Fruit fly (Drosophila melanogaster) whole organism, adult: ENCODE results near the gene CG4511.
A peak's percentile ranks its signal among the peaks of the same experiment; 100 is the strongest.

Experiments
- CG12768 ChIP-seq: fragments of 200-800 bp; sonication (Bioruptor generic); optimal IDR thresholded peaks from 2 replicates; lab custom pipeline; 2017; ENCODE audit warnings: missing biosample characterization, missing genetic modification characterization, mild to moderate bottlenecking, moderate library complexity, missing genetic modification reagents
- CG14711 ChIP-seq: fragments of 200-800 bp; sonication (Bioruptor generic); optimal IDR thresholded peaks from 2 replicates; lab custom pipeline; 2018; ENCODE audit warnings: missing biosample characterization, mild to moderate bottlenecking, missing genetic modification characterization, moderate library complexity
- CG33017 ChIP-seq: fragments of 200-800 bp; sonication (Bioruptor generic); optimal IDR thresholded peaks from 2 replicates; lab custom pipeline; 2018; ENCODE audit warnings: missing biosample characterization, mild to moderate bottlenecking, missing genetic modification characterization, moderate library complexity
- CG5204 ChIP-seq: fragments of 200-800 bp; sonication (Bioruptor generic); optimal IDR thresholded peaks from 2 replicates; lab custom pipeline; 2016; ENCODE audit warnings: missing biosample characterization, missing genetic modification characterization
- Hr96 ChIP-seq: fragments of 200-800 bp; sonication (Bioruptor generic); optimal IDR thresholded peaks from 2 replicates; lab custom pipeline; 2016; ENCODE audit warnings: missing biosample characterization, missing genetic modification characterization
- Mnt ChIP-seq: fragments of 200-800 bp; sonication (Bioruptor generic); optimal IDR thresholded peaks from 2 replicates; lab custom pipeline; 2016; ENCODE audit warnings: missing biosample characterization, mild to moderate bottlenecking, missing genetic modification characterization
- bab1 ChIP-seq: fragments of 200-800 bp; sonication (Bioruptor generic); optimal IDR thresholded peaks from 3 replicates; lab custom pipeline; 2019; ENCODE audit warnings: missing biosample characterization, mild to moderate bottlenecking, missing genetic modification characterization, moderate library complexity
- cnc ChIP-seq, 2 experiments: fragments of >200 bp; optimal IDR thresholded peaks; 2 replicates each; lab custom pipeline; 2017
- pad ChIP-seq: fragments of 200-800 bp; sonication (Bioruptor generic); optimal IDR thresholded peaks from 3 replicates; lab custom pipeline; 2017; ENCODE audit warnings: missing biosample characterization, missing genetic modification characterization, mild to moderate bottlenecking, moderate library complexity, missing genetic modification reagents
- tj ChIP-seq: fragments of 200-800 bp; sonication (Bioruptor generic); optimal IDR thresholded peaks from 3 replicates; lab custom pipeline; 2017; ENCODE audit warnings: missing biosample characterization, mild to moderate bottlenecking, missing genetic modification characterization, moderate library complexity

Gene CG4511

DNA sequence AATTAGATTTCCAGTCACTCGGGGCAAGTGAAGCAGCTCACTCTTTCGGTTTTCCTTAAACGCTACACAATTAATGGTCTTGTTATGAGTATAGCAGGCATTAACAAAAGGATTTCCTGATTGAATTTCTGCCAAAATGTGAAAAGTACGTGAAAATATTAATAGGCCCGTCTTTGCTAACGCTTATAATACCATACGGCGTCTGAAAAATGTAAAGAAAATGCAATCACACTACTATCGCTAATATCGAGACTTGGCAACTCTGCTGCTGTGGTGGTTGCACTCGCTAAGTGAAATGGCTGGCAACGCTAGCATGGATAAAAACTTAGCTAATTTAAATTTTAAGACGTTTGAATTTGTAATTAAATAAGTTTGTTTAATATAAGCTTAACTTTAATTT, 39.0 kb downstream of the CG4511 start, which contains the start of gene CG6621:
Gene CG6621, minus strand, starts transcription at position 205 of the 400 bp plus-strand sequence.
- TF ChIP-seq bab1 (GFP tag; lab: Kevin White, UChicago), result peak; percentile 7
- no peak for TF ChIP-seq tj (GFP tag; lab: Kevin White, UChicago)
- peak; percentile 2 for TF ChIP-seq pad (GFP tag; lab: Kevin White, UChicago)
- no peak for TF ChIP-seq CG12768 (GFP tag; lab: Kevin White, UChicago)
- TF ChIP-seq CG14711, result peak; percentile 93
- TF ChIP-seq CG5204, result no peak
- TF ChIP-seq cnc (optimal IDR thresholded peaks at IDR 0.05; lab: Kevin White, UChicago), result no peak
- peak; percentile 4 for TF ChIP-seq Mnt (GFP tag; lab: Kevin White, UChicago)
- no peak for TF ChIP-seq CG33017
- TF ChIP-seq Hr96, result no peak
